Worm (Caenorhabditis elegans): ENCODE results near the gene R05H11.1.

The R05H11.1 gene

ce11 chrIII:6795326-6795725 lies at the start of gene R05H11.1:
R05H11.1 (plus strand) TSS chrIII:6795626.
- TF ChIP-seq scrt-1 (GFP tag; IDR thresholded peaks at IDR 0.05), result no peak
- no peak for TF ChIP-seq sea-1 (GFP tag; conservative IDR thresholded peaks at IDR 0.05)
- TF ChIP-seq F13C5.2 (tag; optimal IDR thresholded peaks at IDR 0.05), result no peak
- no peak for TF ChIP-seq ets-7 (tag; optimal IDR thresholded peaks at IDR 0.05)
- TF ChIP-seq tbx-37 (GFP tag; conservative IDR thresholded peaks at IDR 0.05), result no peak
- no peak for TF ChIP-seq ceh-36 (tag; optimal IDR thresholded peaks at IDR 0.05)

DNA sequence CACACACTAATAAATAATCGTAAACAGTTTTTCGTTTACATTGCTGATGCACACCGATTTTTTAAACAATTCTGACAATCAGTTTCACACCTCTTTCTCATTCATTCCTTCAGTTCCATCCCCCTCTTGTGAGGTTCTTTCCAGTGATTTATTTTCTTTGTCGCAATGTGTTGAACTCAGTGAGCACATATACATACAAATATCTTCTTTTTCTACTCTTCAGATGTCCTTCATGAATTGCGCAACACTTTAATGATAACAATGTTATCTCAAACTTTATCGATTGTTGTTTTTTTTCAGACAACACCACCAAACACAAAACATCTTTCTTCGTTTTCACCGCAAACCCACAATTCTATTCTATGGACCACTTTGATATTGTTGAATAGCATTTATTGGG lies 49.4 kb upstream of the R05H11.1 start, which contains the start of gene dig-1:
Gene dig-1, plus strand, starts transcription at position 301 of the 400 bp plus-strand sequence.
- TF ChIP-seq hmg-4 (GFP tag; optimal IDR thresholded peaks at IDR 0.05), result no peak
- TF ChIP-seq ceh-36 (tag; optimal IDR thresholded peaks at IDR 0.05), result no peak
- TF ChIP-seq tbx-37 (GFP tag; conservative IDR thresholded peaks at IDR 0.05), result no peak
- no peak for TF ChIP-seq tbx-11 (GFP tag; IDR thresholded peaks at IDR 0.05)

- TF ChIP-seq tra-4 (tag; optimal IDR thresholded peaks at IDR 0.05) (no peak), ceh-13 (GFP tag; optimal IDR thresholded peaks at IDR 0.05) (no peak), pes-1 (GFP tag; IDR thresholded peaks at IDR 0.05) (no peak), F13C5.2 (tag; optimal IDR thresholded peaks at IDR 0.05) (no peak), ceh-36 (tag; optimal IDR thresholded peaks at IDR 0.05) (no peak), hnd-1 (tag; optimal IDR thresholded peaks at IDR 0.05) (no peak), hmg-4 (GFP tag; optimal IDR thresholded peaks at IDR 0.05) (no peak), hmbx-1 (tag; optimal IDR thresholded peaks at IDR 0.05) (no peak), ama-1 (optimal IDR thresholded peaks at IDR 0.05) (no peak), tbx-11 (GFP tag; IDR thresholded peaks at IDR 0.05) (no peak), scrt-1 (GFP tag; IDR thresholded peaks at IDR 0.05) (no peak)
Observed at ce11 chrIII:6746668-6747067, 48.8 kb upstream of the R05H11.1 start.

DNA sequence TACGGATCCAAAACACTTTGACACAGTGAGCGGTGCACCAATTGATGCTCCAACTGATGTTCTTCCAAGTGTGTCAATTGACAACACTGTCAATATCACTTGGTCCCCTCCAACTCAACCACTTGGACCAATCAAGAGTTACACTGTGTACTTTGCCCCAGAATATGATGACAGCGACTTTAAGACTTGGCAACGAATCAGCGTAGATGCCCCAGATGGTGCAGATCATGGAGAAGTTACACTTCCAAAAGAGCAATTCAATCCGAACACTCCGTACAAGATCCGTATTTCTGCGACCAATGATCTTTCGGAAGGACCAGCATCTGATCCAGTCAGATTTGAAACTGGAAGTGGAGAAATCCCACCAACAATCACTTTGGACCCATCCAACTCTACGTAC lies 42.8 kb upstream of the R05H11.1 start:
- TF ChIP-seq scrt-1 (GFP tag; IDR thresholded peaks at IDR 0.05), result no peak
- no peak for TF ChIP-seq ets-7 (tag; optimal IDR thresholded peaks at IDR 0.05)
- TF ChIP-seq tra-4 (tag; optimal IDR thresholded peaks at IDR 0.05), result no peak
- TF ChIP-seq hmbx-1 (tag; optimal IDR thresholded peaks at IDR 0.05), result no peak
- no peak for TF ChIP-seq hnd-1 (tag; optimal IDR thresholded peaks at IDR 0.05)
- TF ChIP-seq tbx-11 (GFP tag; IDR thresholded peaks at IDR 0.05), result no peak
- no peak for TF ChIP-seq tbx-37 (GFP tag; conservative IDR thresholded peaks at IDR 0.05)
- no peak for TF ChIP-seq hmg-4 (GFP tag; optimal IDR thresholded peaks at IDR 0.05)

ce11 chrIII:6756769-6757168 lies 38.7 kb upstream of the R05H11.1 start:
- TF ChIP-seq ceh-36 (tag; optimal IDR thresholded peaks at IDR 0.05), result no peak
- no peak for TF ChIP-seq scrt-1 (GFP tag; IDR thresholded peaks at IDR 0.05)
- TF ChIP-seq tbx-37 (GFP tag; conservative IDR thresholded peaks at IDR 0.05), result no peak
- no peak for TF ChIP-seq hmbx-1 (tag; optimal IDR thresholded peaks at IDR 0.05)
- TF ChIP-seq ceh-13 (GFP tag; optimal IDR thresholded peaks at IDR 0.05), result no peak
- TF ChIP-seq flt-1 (GFP tag; IDR thresholded peaks at IDR 0.05), result no peak
- TF ChIP-seq B0310.2 (tag; optimal IDR thresholded peaks at IDR 0.05), result no peak
- no peak for TF ChIP-seq tbx-11 (GFP tag; IDR thresholded peaks at IDR 0.05)
- no peak for TF ChIP-seq sea-1 (GFP tag; conservative IDR thresholded peaks at IDR 0.05)
- TF ChIP-seq pes-1 (GFP tag; IDR thresholded peaks at IDR 0.05), result no peak
- TF ChIP-seq F13C5.2 (tag; optimal IDR thresholded peaks at IDR 0.05), result no peak
- no peak for TF ChIP-seq hnd-1 (tag; optimal IDR thresholded peaks at IDR 0.05)
- TF ChIP-seq aly-1 (tag; optimal IDR thresholded peaks at IDR 0.05), result no peak
- TF ChIP-seq ets-7 (tag; optimal IDR thresholded peaks at IDR 0.05), result no peak
- no peak for TF ChIP-seq ama-1 (optimal IDR thresholded peaks at IDR 0.05)
- TF ChIP-seq tra-4 (tag; optimal IDR thresholded peaks at IDR 0.05), result no peak

DNA sequence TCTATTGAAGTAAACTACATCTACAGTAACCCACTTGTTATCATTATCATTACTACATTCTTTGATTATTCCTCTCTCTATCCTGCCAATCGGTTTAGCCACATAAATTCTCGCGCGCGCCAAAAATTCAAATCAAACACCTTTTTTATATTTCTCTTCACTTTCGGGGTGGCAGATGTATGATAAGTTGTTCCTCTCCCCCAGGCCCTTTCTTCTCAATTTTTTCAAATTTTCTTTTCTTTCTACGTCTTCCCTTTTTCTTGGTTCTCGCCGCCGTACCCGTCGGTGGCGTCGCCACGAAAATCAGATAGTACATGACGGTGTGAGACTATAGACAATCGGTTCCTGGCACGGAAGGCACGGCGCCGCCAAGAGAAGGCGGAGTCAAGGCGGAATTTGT lies 2.5 kb downstream of the R05H11.1 start, which contains the start of gene R05H11.2:
Gene R05H11.2, plus strand, starts transcription at position 333 of the 400 bp plus-strand sequence.
- no peak for TF ChIP-seq ama-1 (optimal IDR thresholded peaks at IDR 0.05)
- no peak for TF ChIP-seq scrt-1 (GFP tag; IDR thresholded peaks at IDR 0.05)
- TF ChIP-seq hmbx-1 (tag; optimal IDR thresholded peaks at IDR 0.05), result no peak
- no peak for TF ChIP-seq F13C5.2 (tag; optimal IDR thresholded peaks at IDR 0.05)
- no peak for TF ChIP-seq hmg-4 (GFP tag; optimal IDR thresholded peaks at IDR 0.05)
- no peak for TF ChIP-seq ets-7 (tag; optimal IDR thresholded peaks at IDR 0.05)
- no peak for TF ChIP-seq hnd-1 (tag; optimal IDR thresholded peaks at IDR 0.05)
- TF ChIP-seq tbx-11 (GFP tag; IDR thresholded peaks at IDR 0.05), result no peak
- no peak for TF ChIP-seq B0310.2 (tag; optimal IDR thresholded peaks at IDR 0.05)
- no peak for TF ChIP-seq tbx-37 (GFP tag; conservative IDR thresholded peaks at IDR 0.05)
- TF ChIP-seq pes-1 (GFP tag; IDR thresholded peaks at IDR 0.05), result no peak
- TF ChIP-seq ceh-36 (tag; optimal IDR thresholded peaks at IDR 0.05), result no peak
- TF ChIP-seq sea-1 (GFP tag; conservative IDR thresholded peaks at IDR 0.05), result no peak
- TF ChIP-seq ceh-13 (GFP tag; optimal IDR thresholded peaks at IDR 0.05), result no peak
- TF ChIP-seq tra-4 (tag; optimal IDR thresholded peaks at IDR 0.05), result no peak
- TF ChIP-seq aly-1 (tag; optimal IDR thresholded peaks at IDR 0.05), result no peak
- no peak for TF ChIP-seq flt-1 (GFP tag; IDR thresholded peaks at IDR 0.05)

DNA sequence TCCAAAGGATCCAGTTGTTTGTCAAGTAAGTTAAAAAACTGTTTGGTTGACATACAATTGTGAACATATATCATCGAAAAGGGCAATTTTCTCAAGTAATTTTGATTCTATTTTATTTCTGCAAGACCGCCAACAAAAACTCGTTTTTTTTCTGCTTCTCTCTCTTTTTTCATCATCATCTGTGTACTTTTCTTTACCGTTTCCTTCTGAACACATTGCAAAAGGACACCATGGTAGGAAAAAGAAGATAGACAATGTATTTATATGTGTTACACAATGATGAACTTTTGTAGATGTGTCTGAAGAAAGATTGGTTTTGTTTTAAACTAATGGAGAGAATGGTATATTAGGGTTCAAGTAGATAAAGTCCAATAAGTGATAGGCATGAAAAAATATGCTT lies 3.5 kb downstream of the R05H11.1 start:
- TF ChIP-seq ama-1 (optimal IDR thresholded peaks at IDR 0.05), result no peak
- TF ChIP-seq scrt-1 (GFP tag; IDR thresholded peaks at IDR 0.05), result no peak
- no peak for TF ChIP-seq flt-1 (GFP tag; IDR thresholded peaks at IDR 0.05)
- no peak for TF ChIP-seq tbx-37 (GFP tag; conservative IDR thresholded peaks at IDR 0.05)
- TF ChIP-seq ceh-13 (GFP tag; optimal IDR thresholded peaks at IDR 0.05), result no peak
- TF ChIP-seq aly-1 (tag; optimal IDR thresholded peaks at IDR 0.05), result no peak
- no peak for TF ChIP-seq ceh-36 (tag; optimal IDR thresholded peaks at IDR 0.05)
- no peak for TF ChIP-seq tra-4 (tag; optimal IDR thresholded peaks at IDR 0.05)
- no peak for TF ChIP-seq tbx-11 (GFP tag; IDR thresholded peaks at IDR 0.05)
- TF ChIP-seq pes-1 (GFP tag; IDR thresholded peaks at IDR 0.05), result no peak
- no peak for TF ChIP-seq hmg-4 (GFP tag; optimal IDR thresholded peaks at IDR 0.05)
- TF ChIP-seq ets-7 (tag; optimal IDR thresholded peaks at IDR 0.05), result no peak
- no peak for TF ChIP-seq hmbx-1 (tag; optimal IDR thresholded peaks at IDR 0.05)

- no peak for TF ChIP-seq tra-4 (tag; optimal IDR thresholded peaks at IDR 0.05)
- no peak for TF ChIP-seq ceh-13 (GFP tag; optimal IDR thresholded peaks at IDR 0.05)
- no peak for TF ChIP-seq B0310.2 (tag; optimal IDR thresholded peaks at IDR 0.05)
- TF ChIP-seq flt-1 (GFP tag; IDR thresholded peaks at IDR 0.05), result no peak
- TF ChIP-seq pes-1 (GFP tag; IDR thresholded peaks at IDR 0.05), result no peak
- no peak for TF ChIP-seq aly-1 (tag; optimal IDR thresholded peaks at IDR 0.05)
- no peak for TF ChIP-seq scrt-1 (GFP tag; IDR thresholded peaks at IDR 0.05)
- no peak for TF ChIP-seq hmg-4 (GFP tag; optimal IDR thresholded peaks at IDR 0.05)
- TF ChIP-seq tbx-37 (GFP tag; conservative IDR thresholded peaks at IDR 0.05), result no peak
- TF ChIP-seq ets-7 (tag; optimal IDR thresholded peaks at IDR 0.05), result no peak
- no peak for TF ChIP-seq F13C5.2 (tag; optimal IDR thresholded peaks at IDR 0.05)
- no peak for TF ChIP-seq ama-1 (optimal IDR thresholded peaks at IDR 0.05)
- TF ChIP-seq hnd-1 (tag; optimal IDR thresholded peaks at IDR 0.05), result no peak
- TF ChIP-seq ceh-36 (tag; optimal IDR thresholded peaks at IDR 0.05), result no peak
Observed at ce11 chrIII:6799664-6800063, 4.2 kb downstream of the R05H11.1 start.
